Fruit fly (Drosophila melanogaster): ENCODE data around the gene AnxB11.
A peak's percentile ranks its signal among the peaks of the same experiment; 100 is the strongest.

AnxB11 gene

DNA sequence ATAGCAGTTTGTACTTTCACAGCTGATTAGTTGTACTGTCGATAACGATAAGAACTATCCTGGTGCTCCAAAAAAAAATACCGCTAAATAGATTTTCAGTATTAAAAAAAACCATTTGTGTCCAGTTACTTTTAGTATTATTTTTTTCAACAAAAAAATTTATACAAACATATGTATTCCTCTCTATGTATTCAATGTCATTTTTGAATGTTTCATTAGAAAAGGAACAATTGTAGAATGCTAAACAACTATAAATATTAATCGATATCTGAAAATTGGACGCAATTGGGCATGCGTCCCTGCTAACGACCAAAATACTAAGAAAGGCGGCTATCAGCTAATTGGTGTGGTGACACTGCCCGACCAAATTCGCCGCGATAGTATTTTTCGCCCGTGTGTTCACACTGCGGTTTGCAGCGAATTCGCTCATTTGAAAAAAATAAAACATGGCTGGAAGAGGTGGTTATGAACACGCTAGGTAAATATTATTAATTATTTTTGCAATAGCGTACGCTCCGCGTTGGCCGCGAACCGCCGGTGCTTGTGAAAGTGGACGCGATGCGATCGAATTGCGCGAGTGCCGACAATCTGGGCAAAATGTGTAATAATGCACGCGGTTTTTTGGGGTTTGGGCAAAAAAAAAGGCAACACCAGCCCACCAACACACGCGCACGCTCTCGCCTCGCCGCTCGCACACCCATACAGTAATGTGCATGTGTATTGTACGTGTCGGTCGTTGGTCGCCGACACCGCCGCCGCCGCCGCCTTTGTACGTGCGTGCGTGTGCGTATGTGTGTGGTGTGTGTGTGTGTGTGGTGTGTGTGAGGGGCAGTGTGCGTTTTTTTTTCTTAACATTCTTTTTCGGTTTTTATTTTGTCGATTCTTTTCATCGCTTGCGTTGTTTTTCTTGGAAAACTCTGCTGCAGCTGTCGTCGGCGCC lies 26.5 kb upstream of the AnxB11 start, which contains the start of the genes CG34015 and eIF4H1 (continued):
- TF ChIP-seq ash1 (GFP tag; optimal IDR thresholded peaks at IDR 0.05) (no peak), gce (GFP tag; IDR thresholded peaks at IDR 0.05) (no peak), CG2712 (tag; optimal IDR thresholded peaks at IDR 0.05) (peak; percentile 10), zen (tag; optimal IDR thresholded peaks at IDR 0.05) (peak; percentile 32), dm (GFP tag; optimal IDR thresholded peaks at IDR 0.05) (peak; percentile 70), HLH4C (GFP tag; IDR thresholded peaks at IDR 0.05; ENCODE audit: partially characterized antibody) (peak; percentile 49; the same call in 2 of the 3 replicates), CG11093 (GFP tag; IDR thresholded peaks at IDR 0.05) (no peak), Fer1 (GFP tag; optimal IDR thresholded peaks at IDR 0.05) (peak; percentile 32), tio (GFP tag; optimal IDR thresholded peaks at IDR 0.05) (no peak), lmd (GFP tag; IDR thresholded peaks at IDR 0.05) (no peak)

DNA sequence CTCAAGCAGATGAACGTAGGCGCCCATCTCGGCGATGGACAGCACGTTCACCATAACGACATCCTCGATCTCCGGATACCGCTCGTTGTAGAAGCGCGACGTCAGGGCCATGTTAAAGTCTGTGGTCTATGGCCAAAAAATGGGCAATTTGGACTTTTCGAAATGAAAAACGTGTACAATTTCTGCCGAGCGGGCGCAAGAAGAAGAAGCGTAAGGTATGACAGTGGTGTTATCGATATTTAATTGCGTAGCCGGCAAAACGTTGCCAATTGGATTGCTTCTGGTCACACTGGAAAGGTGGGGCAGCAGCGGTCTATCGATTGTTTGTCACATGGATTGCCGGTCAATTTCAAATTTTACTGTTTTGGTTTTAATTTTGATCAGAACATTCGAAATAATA lies 24.7 kb upstream of the AnxB11 start, which contains the start of gene eIF2alpha:
Gene eIF2alpha, minus strand, starts transcription at position 225 of the 400 bp plus-strand sequence.
- no peak for TF ChIP-seq caup (GFP tag; optimal IDR thresholded peaks at IDR 0.05; ENCODE audit: severe bottlenecking)
- peak; percentile 61 for TF ChIP-seq Max (GFP tag; optimal IDR thresholded peaks at IDR 0.05)
- peak; percentile 80 for TF ChIP-seq HLH4C (GFP tag; IDR thresholded peaks at IDR 0.05; ENCODE audit: partially characterized antibody)
- TF ChIP-seq CG16813 (GFP tag; IDR thresholded peaks at IDR 0.05; ENCODE audit: partially characterized antibody), result peak; percentile 77
- peak; percentile 64 for TF ChIP-seq HmgZ (tag; optimal IDR thresholded peaks at IDR 0.05)
- TF ChIP-seq CG4360 (GFP tag; IDR thresholded peaks at IDR 0.05), result peak; percentile 48; the same call in 1 of the 2 replicates
- TF ChIP-seq stwl (tag; optimal IDR thresholded peaks at IDR 0.05), result peak; percentile 30
- TF ChIP-seq CG4282 (GFP tag; optimal IDR thresholded peaks at IDR 0.05), result peak; percentile 9
- TF ChIP-seq nmo (GFP tag; optimal IDR thresholded peaks at IDR 0.05), result peak; percentile 23
- peak; percentile 88 for TF ChIP-seq MESR4 (GFP tag; optimal IDR thresholded peaks at IDR 0.05)
- TF ChIP-seq CG6791 (GFP tag; IDR thresholded peaks at IDR 0.05; ENCODE audit: partially characterized antibody), result peak; percentile 81
- peak; percentile 85 for TF ChIP-seq CG13287 (GFP tag; IDR thresholded peaks at IDR 0.05; ENCODE audit: partially characterized antibody)
- TF ChIP-seq p53 (GFP tag; optimal IDR thresholded peaks at IDR 0.05), result peak; percentile 6
- no peak for TF ChIP-seq CG8290 (GFP tag; optimal IDR thresholded peaks at IDR 0.05)
- TF ChIP-seq CG8290 (tag; optimal IDR thresholded peaks at IDR 0.05), result peak in 1 of 2 experiments; percentile 71
- TF ChIP-seq hb (GFP tag; IDR thresholded peaks at IDR 0.05; ENCODE audit: partially characterized antibody), result peak; percentile 65
- TF ChIP-seq inv (GFP tag; IDR thresholded peaks at IDR 0.05; ENCODE audit: partially characterized antibody), result peak; percentile 65
- TF ChIP-seq dm (GFP tag; optimal IDR thresholded peaks at IDR 0.05), result peak; percentile 83
- TF ChIP-seq CG2875 (GFP tag; optimal IDR thresholded peaks at IDR 0.05), result no peak
- peak; percentile 94 for TF ChIP-seq CG2116 (GFP tag; optimal IDR thresholded peaks at IDR 0.05)
- no peak for TF ChIP-seq CG13296 (GFP tag; optimal IDR thresholded peaks at IDR 0.05)
- peak; percentile 94 for TF ChIP-seq CG17385 (GFP tag; optimal IDR thresholded peaks at IDR 0.05)
- peak; percentile 32 for TF ChIP-seq mirr (GFP tag; optimal IDR thresholded peaks at IDR 0.05)
- peak; percentile 41 for TF ChIP-seq Adf1 (GFP tag; IDR thresholded peaks at IDR 0.05)
- peak; percentile 75 for TF ChIP-seq CG1603 (tag; optimal IDR thresholded peaks at IDR 0.05)
- TF ChIP-seq Sry-δ (GFP tag; optimal IDR thresholded peaks at IDR 0.05), result peak; percentile 92
- no peak for TF ChIP-seq CG8765 (GFP tag; IDR thresholded peaks at IDR 0.05)
- TF ChIP-seq Aef1 (GFP tag; IDR thresholded peaks at IDR 0.05), result no peak
- TF ChIP-seq hbn (GFP tag; IDR thresholded peaks at IDR 0.05; ENCODE audit: partially characterized antibody), result peak; percentile 76
- 0 out of 2 replicates have a peak, but pooled peaks have one; percentile 25 for TF ChIP-seq sna (GFP tag; IDR thresholded peaks at IDR 0.05; ENCODE audit: partially characterized antibody)
- peak; percentile 65 for TF ChIP-seq tna (GFP tag; IDR thresholded peaks at IDR 0.05; ENCODE audit: partially characterized antibody)
- TF ChIP-seq nerfin-2 (GFP tag; IDR thresholded peaks at IDR 0.05; ENCODE audit: partially characterized antibody), result peak; percentile 61; the same call in 1 of the 2 replicates
- peak; percentile 25 for TF ChIP-seq CG15514 (GFP tag; optimal IDR thresholded peaks at IDR 0.05)
- no peak for TF ChIP-seq Lpt (GFP tag; optimal IDR thresholded peaks at IDR 0.05)
- peak; percentile 90 for TF ChIP-seq E2f2 (GFP tag; IDR thresholded peaks at IDR 0.05)
- peak in 1 of 2 experiments; percentile 50 for TF ChIP-seq Pdp1 (GFP tag; optimal IDR thresholded peaks at IDR 0.05)
- TF ChIP-seq CG4617 (GFP tag; optimal IDR thresholded peaks at IDR 0.05; ENCODE audit: borderline replicate concordance), result peak; percentile 58

Data from whole organism, embryonic.